Fruit fly (Drosophila melanogaster): ENCODE measurements around the gene Ddr.

Gene Ddr

DNA sequence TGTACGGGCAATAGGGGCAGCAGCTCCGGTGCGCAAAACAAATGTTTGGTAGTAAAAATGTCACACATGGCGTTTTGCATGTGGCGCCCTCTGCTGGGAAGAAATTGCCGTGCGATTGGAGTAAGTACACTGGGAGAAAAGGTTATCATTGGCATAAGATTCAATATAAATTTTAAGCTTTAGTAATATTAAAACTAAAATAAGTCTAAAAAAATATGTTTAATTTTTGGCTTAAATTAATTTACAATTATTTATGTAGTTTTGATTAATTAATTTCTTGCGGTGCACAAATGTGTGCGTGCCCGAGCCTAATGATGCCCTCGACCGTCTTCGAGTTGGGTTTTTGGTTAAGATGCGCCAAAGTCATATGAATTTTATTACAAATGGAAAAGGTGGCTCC is 27.4 kb downstream of the Ddr start (continued):
- TF ChIP-seq CG1602 (GFP tag; optimal IDR thresholded peaks at IDR 0.05), result peak; percentile 31
- TF ChIP-seq CG4854 (GFP tag; optimal IDR thresholded peaks at IDR 0.05), result peak; percentile 33
- TF ChIP-seq hkb (optimal IDR thresholded peaks at IDR 0.05), result no peak
- TF ChIP-seq hkb (GFP tag; IDR thresholded peaks at IDR 0.05), result peak; percentile 82
- TF ChIP-seq Dad (GFP tag; optimal IDR thresholded peaks at IDR 0.05), result peak; percentile 9
- TF ChIP-seq CG7556 (GFP tag; optimal IDR thresholded peaks at IDR 0.05), result peak; percentile 72
- TF ChIP-seq CG4730 (GFP tag; IDR thresholded peaks at IDR 0.05), result 0 out of 2 replicates have a peak, but pooled peaks have one; percentile 33
- TF ChIP-seq usp (GFP tag; optimal IDR thresholded peaks at IDR 0.05), result no peak
- no peak for TF ChIP-seq mld (GFP tag; IDR thresholded peaks at IDR 0.05; ENCODE audit: partially characterized antibody)
- TF ChIP-seq dati (GFP tag; IDR thresholded peaks at IDR 0.05), result no peak
- TF ChIP-seq CG11093 (GFP tag; IDR thresholded peaks at IDR 0.05), result 0 out of 3 replicates have a peak, but pooled peaks have one; percentile 31
- peak; percentile 78 for TF ChIP-seq Blimp-1 (GFP tag; optimal IDR thresholded peaks at IDR 0.05)
- peak; percentile 80 for TF ChIP-seq CG7839 (tag; optimal IDR thresholded peaks at IDR 0.05)
- TF ChIP-seq unpg (GFP tag; optimal IDR thresholded peaks at IDR 0.05), result peak; percentile 75
- no peak for TF ChIP-seq Vsx1 (GFP tag; optimal IDR thresholded peaks at IDR 0.05)
- no peak for TF ChIP-seq BEAF-32 (GFP tag; optimal IDR thresholded peaks at IDR 0.05)
- TF ChIP-seq CG17359 (tag; optimal IDR thresholded peaks at IDR 0.05), result peak; percentile 67
- TF ChIP-seq Atf-2 (GFP tag; optimal IDR thresholded peaks at IDR 0.05), result peak; percentile 3
- no peak for TF ChIP-seq Dref (GFP tag; IDR thresholded peaks at IDR 0.05)
- TF ChIP-seq CG12236 (GFP tag; optimal IDR thresholded peaks at IDR 0.05), result no peak
- TF ChIP-seq trh (GFP tag; optimal IDR thresholded peaks at IDR 0.05), result peak; percentile 43
- TF ChIP-seq bowl (GFP tag; IDR thresholded peaks at IDR 0.05), result no peak
- TF ChIP-seq CG6689 (GFP tag; IDR thresholded peaks at IDR 0.05), result peak; percentile 75
- TF ChIP-seq CG18599 (GFP tag; optimal IDR thresholded peaks at IDR 0.05), result peak; percentile 78
- TF ChIP-seq slbo (GFP tag; IDR thresholded peaks at IDR 0.05), result peak; percentile 78
- peak; percentile 23 for TF ChIP-seq CG6254 (GFP tag; optimal IDR thresholded peaks at IDR 0.05)
- peak; percentile 74 for TF ChIP-seq CG17829 (tag; optimal IDR thresholded peaks at IDR 0.05)
- no peak for TF ChIP-seq toy (GFP tag; IDR thresholded peaks at IDR 0.05)
- TF ChIP-seq fd3F (GFP tag; optimal IDR thresholded peaks at IDR 0.05), result peak; percentile 5
- TF ChIP-seq zf30C (GFP tag; optimal IDR thresholded peaks at IDR 0.05), result peak; percentile 51
- TF ChIP-seq CG6175 (GFP tag; IDR thresholded peaks at IDR 0.05), result no peak
- TF ChIP-seq CG30020 (tag; optimal IDR thresholded peaks at IDR 0.05), result no peak

DNA sequence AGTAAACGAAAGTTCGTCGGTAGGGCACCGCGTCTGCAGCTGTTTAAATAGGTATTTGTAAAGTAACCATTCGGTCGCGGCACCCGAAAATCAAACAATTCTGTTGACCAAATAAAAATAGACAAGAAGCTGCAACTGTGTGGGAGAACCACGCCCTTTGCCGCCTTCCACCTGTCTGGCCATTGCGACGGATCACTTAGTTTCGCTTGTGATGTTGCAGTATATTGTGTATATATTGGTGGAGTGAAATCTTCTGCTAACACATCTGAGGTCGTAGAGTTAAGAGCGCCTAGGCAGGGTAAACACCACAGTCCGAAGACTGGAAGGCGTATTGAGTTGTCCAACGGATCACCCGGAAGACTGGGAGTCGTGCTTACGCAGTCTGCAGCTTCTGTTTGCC is 30.5 kb downstream of the Ddr start:
- TF ChIP-seq CG5180 (GFP tag; optimal IDR thresholded peaks at IDR 0.05), result peak; percentile 45
- peak; percentile 62 for TF ChIP-seq CG31441 (GFP tag; IDR thresholded peaks at IDR 0.05)
- peak; percentile 77 for TF ChIP-seq fd64A (GFP tag; optimal IDR thresholded peaks at IDR 0.05)
- TF ChIP-seq CG6683 (GFP tag; optimal IDR thresholded peaks at IDR 0.05), result no peak
- TF ChIP-seq CG8290 (GFP tag; optimal IDR thresholded peaks at IDR 0.05), result peak; percentile 21
- TF ChIP-seq CG8290 (tag; optimal IDR thresholded peaks at IDR 0.05), result peak in 1 of 2 experiments; percentile 34
- TF ChIP-seq CG15601 (tag; optimal IDR thresholded peaks at IDR 0.05), result peak; percentile 80
- no peak; the same call in 1 of the 2 replicates for TF ChIP-seq CG9932 (GFP tag; IDR thresholded peaks at IDR 0.05)
- no peak for TF ChIP-seq unc-4 (GFP tag; IDR thresholded peaks at IDR 0.05; ENCODE audit: partially characterized antibody)
- no peak for TF ChIP-seq CG7271 (tag; optimal IDR thresholded peaks at IDR 0.05)
- TF ChIP-seq tna (GFP tag; IDR thresholded peaks at IDR 0.05; ENCODE audit: partially characterized antibody), result no peak
- no peak for TF ChIP-seq dan (GFP tag; IDR thresholded peaks at IDR 0.05)
- peak; percentile 34 for TF ChIP-seq sqz (GFP tag; optimal IDR thresholded peaks at IDR 0.05)
- no peak for TF ChIP-seq ERR (GFP tag; optimal IDR thresholded peaks at IDR 0.05)
- TF ChIP-seq CG15269 (tag; optimal IDR thresholded peaks at IDR 0.05), result no peak
- no peak for TF ChIP-seq HmgZ (tag; optimal IDR thresholded peaks at IDR 0.05)
- TF ChIP-seq CG12104 (GFP tag; optimal IDR thresholded peaks at IDR 0.05), result peak; percentile 45
- no peak for TF ChIP-seq gsb (GFP tag; IDR thresholded peaks at IDR 0.05)
- TF ChIP-seq klu (GFP tag; IDR thresholded peaks at IDR 0.05), result no peak
- no peak for TF ChIP-seq repo (GFP tag; optimal IDR thresholded peaks at IDR 0.05)
- TF ChIP-seq gem (tag; optimal IDR thresholded peaks at IDR 0.05), result peak; percentile 45

Data from whole organism, embryonic.